Fruit fly (Drosophila melanogaster) S2 (cell line): ENCODE data around the gene Tasp1.

Experiments
- CG8478 ChIP-seq: fragments of >200 bp; optimal IDR thresholded peaks from 2 replicates; lab custom pipeline; 2018
- CTCF ChIP-seq, 2 experiments: fragments of >200 bp; optimal IDR thresholded peaks; 2 replicates each; lab custom pipeline; 2018

DNA sequence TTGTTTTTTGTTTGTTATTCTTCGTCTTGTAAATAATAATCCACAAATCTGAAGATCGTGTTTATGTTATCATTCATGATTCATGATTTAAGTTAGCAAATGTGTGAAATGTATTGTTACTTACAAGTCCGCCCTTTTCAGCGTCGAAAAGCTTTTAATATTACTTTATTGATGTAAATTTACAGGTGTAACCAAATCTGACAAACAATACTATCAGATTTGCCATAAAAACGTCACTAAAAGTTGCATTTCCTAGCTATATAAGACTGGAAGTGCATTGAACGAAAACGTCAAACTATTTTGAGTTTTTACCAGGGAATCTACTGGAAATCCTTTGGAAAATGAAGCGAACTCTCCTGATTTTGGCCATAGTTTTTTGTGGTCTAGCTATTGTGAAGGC, 5.1 kb downstream of the Tasp1 start, which contains the start of gene CG33258:
- TF ChIP-seq CTCF (optimal IDR thresholded peaks at IDR 0.05; lab: Kevin White, UChicago) = no peak
- TF ChIP-seq CG8478 (lab: Kevin White, UChicago) = no peak
